Worm (Caenorhabditis elegans) whole organism, L3 larva: ENCODE measurements around the gene F35C11.2.

Experiments used
- egl-5 ChIP-seq: fragments of 150-350 bp; optimal IDR thresholded peaks from 2 replicates; lab custom pipeline; 2017; ENCODE audit warnings: missing biosample characterization, missing genetic modification reagents, missing genetic modification characterization, inconsistent platforms
- fkh-10 ChIP-seq: sonication (generic microtip); optimal IDR thresholded peaks from 2 replicates; lab custom pipeline; 2017; ENCODE audit warnings: missing biosample characterization, missing genetic modification reagents, missing genetic modification characterization
- fos-1 ChIP-seq: fragments of 150-350 bp; optimal IDR thresholded peaks from 2 replicates; lab custom pipeline; 2014; ENCODE audit warnings: missing biosample characterization, missing genetic modification characterization
- lin-15B ChIP-seq: fragments of 150-350 bp; optimal IDR thresholded peaks from 2 replicates; lab custom pipeline; 2014; ENCODE audit warnings: missing biosample characterization, missing genetic modification characterization
- nhr-12 ChIP-seq: fragments of 150-350 bp; optimal IDR thresholded peaks from 2 replicates; lab custom pipeline; 2014; ENCODE audit warnings: missing biosample characterization, missing genetic modification characterization
- ztf-4 ChIP-seq: fragments of 150-350 bp; optimal IDR thresholded peaks from 2 replicates; lab custom pipeline; 2014; ENCODE audit warnings: missing biosample characterization, missing genetic modification characterization

Gene F35C11.2

DNA sequence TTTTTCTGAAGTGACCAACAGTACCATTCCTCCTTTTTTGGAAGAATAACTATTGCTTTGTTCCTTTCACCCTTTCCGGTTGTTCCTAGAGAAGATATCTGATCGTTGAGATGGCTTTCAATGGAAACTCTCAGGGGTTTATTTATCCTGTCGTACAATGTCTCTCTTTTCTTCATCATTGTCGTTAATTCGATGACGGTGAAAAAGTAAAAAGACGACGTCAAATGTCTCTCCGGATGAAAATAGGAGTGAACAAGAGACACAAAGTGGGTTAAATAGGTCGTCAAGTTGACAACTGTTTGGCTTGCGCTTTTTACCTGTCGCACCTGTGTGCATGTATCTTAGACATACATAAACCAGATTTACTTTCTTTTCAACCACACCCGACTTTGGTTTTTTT is 54.7 kb downstream of the F35C11.2 start:
- TF ChIP-seq fkh-10: no peak
- TF ChIP-seq nhr-12 (tag; lab: Kevin White, UChicago): no peak
- TF ChIP-seq fos-1 (tag; lab: Kevin White, UChicago): no peak
- TF ChIP-seq egl-5 (tag; lab: Kevin White, UChicago): no peak
- TF ChIP-seq lin-15B (tag; lab: Kevin White, UChicago): no peak
- TF ChIP-seq ztf-4 (tag; lab: Kevin White, UChicago): no peak
- TF ChIP-seq, all 47 proteins: peak for 0
